Fruit fly (Drosophila melanogaster): ENCODE results near the gene CG5961.
A peak's percentile ranks its signal among the peaks of the same experiment; 100 is the strongest.
"Not testable (repeated sequence)": the region's sequence is repeated elsewhere in the genome, so short reads cannot be mapped to it uniquely, and the experiment has no call there.

The CG5961 gene

dm6 chr3R:12459879-12460522 is at the start of gene CG5961, which contains the start of gene Polr3C:
CG5961 (minus strand) TSS chr3R:12460294.
Polr3C (plus strand) TSS chr3R:12460414.
- peak; percentile 82 for TF ChIP-seq Mnt (GFP tag; optimal IDR thresholded peaks at IDR 0.05)
- peak; percentile 16 for TF ChIP-seq CG7101 (tag; optimal IDR thresholded peaks at IDR 0.05)
- peak; percentile 39 for TF ChIP-seq cic (GFP tag; optimal IDR thresholded peaks at IDR 0.05)
- peak; percentile 49 for TF ChIP-seq bab1 (GFP tag; optimal IDR thresholded peaks at IDR 0.05)
- no peak for TF ChIP-seq cnc (optimal IDR thresholded peaks at IDR 0.05)
- TF ChIP-seq Clk (GFP tag; optimal IDR thresholded peaks at IDR 0.05), result no peak
- TF ChIP-seq tj (GFP tag; optimal IDR thresholded peaks at IDR 0.05), result peak; percentile 85

dm6 chr3R:12508776-12509175 is 48.7 kb upstream of the CG5961 start, which contains the start of gene Hsp70Bc:
Hsp70Bc (plus strand) TSS chr3R:12509076.
- not testable (repeated sequence) for TF ChIP-seq CG5204, ovo, toe (GFP tag; optimal IDR thresholded peaks at IDR 0.05)

DNA sequence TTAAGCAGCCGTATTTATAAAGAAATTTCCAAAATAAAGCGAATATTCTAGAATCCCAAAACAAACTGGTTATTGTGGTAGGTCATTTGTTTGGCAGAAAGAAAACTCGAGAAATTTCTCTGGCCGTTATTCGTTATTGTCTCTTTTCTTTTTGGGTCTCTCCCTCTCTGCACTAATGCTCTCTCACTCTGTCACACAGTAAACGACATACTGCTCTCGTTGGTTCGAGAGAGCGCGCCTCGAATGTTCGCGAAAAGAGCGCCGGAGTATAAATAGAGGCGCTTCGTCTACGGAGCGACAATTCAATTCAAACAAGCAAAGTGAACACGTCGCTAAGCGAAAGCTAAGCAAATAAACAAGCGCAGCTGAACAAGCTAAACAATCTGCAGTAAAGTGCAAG is 45.4 kb upstream of the CG5961 start, which contains the start of gene Hsp70Bb:
Gene Hsp70Bb (plus strand): TSS at position 301 of the 400 bp plus-strand sequence.
- TF ChIP-seq CG5204 (GFP tag; optimal IDR thresholded peaks at IDR 0.05); CG14711 (tag; optimal IDR thresholded peaks at IDR 0.05); CG11617 (GFP tag; optimal IDR thresholded peaks at IDR 0.05): not testable (repeated sequence)

dm6 chr3R:12502210-12502609 is 42.1 kb upstream of the CG5961 start, which contains the start of gene Hsp70Bbb:
Hsp70Bbb (plus strand) TSS chr3R:12502510.
- not testable (repeated sequence) for TF ChIP-seq CG5204 (GFP tag; optimal IDR thresholded peaks at IDR 0.05); cnc (optimal IDR thresholded peaks at IDR 0.05); Mnt (GFP tag; optimal IDR thresholded peaks at IDR 0.05)

DNA sequence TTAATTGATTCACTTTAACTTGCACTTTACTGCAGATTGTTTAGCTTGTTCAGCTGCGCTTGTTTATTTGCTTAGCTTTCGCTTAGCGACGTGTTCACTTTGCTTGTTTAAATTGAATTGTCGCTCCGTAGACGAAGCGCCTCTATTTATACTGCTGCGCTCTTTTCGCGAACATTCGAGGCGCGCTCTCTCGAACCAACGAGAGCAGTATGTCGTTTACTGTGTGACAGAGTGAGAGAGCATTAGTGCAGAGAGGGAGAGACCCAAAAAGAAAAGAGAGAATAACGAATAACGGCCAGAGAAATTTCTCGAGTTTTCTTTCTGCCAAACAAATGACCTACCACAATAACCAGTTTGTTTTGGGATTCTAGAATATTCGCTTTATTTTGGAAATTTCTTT is 7.6 kb upstream of the CG5961 start, which contains the start of gene Hsp70Ba:
Gene Hsp70Ba (minus strand): TSS at position 102 of the 400 bp plus-strand sequence.
- not testable (repeated sequence) for TF ChIP-seq Hr96, toe, CG1620 (GFP tag; optimal IDR thresholded peaks at IDR 0.05)

dm6 chr3R:12465198-12465597 is 5.1 kb upstream of the CG5961 start, which contains the start of gene CG5608:
CG5608 (minus strand) TSS chr3R:12465298.
- not testable (repeated sequence) for TF ChIP-seq CG14711 (tag; optimal IDR thresholded peaks at IDR 0.05); kay (GFP tag; ENCODE audit: borderline replicate concordance); Crg-1 (GFP tag; optimal IDR thresholded peaks at IDR 0.05)

- peak; percentile 10 for TF ChIP-seq CG7101 (tag; optimal IDR thresholded peaks at IDR 0.05)
- peak; percentile 84 for TF ChIP-seq Mnt (GFP tag; optimal IDR thresholded peaks at IDR 0.05)
- no peak for TF ChIP-seq cic (GFP tag; optimal IDR thresholded peaks at IDR 0.05)
- TF ChIP-seq ovo (GFP tag; optimal IDR thresholded peaks at IDR 0.05), result no peak
- peak; percentile 64 for TF ChIP-seq bab1 (GFP tag; optimal IDR thresholded peaks at IDR 0.05)
These were observed 3.6 kb downstream of the CG5961 start, which contains the start of gene trus for dm6 chr3R:12456370-12456940. trus (plus strand) TSS chr3R:12456573.

dm6 chr3R:12454492-12454891 is 5.6 kb downstream of the CG5961 start:
- TF ChIP-seq cnc (optimal IDR thresholded peaks at IDR 0.05) (no peak), CG14711 (tag; optimal IDR thresholded peaks at IDR 0.05) (no peak), Mnt (GFP tag; optimal IDR thresholded peaks at IDR 0.05) (no peak), Hr96 (GFP tag; optimal IDR thresholded peaks at IDR 0.05) (no peak), CG7101 (tag; optimal IDR thresholded peaks at IDR 0.05) (no peak), CG12768 (GFP tag; optimal IDR thresholded peaks at IDR 0.05) (no peak), CG11617 (GFP tag; optimal IDR thresholded peaks at IDR 0.05) (no peak), ovo (GFP tag; optimal IDR thresholded peaks at IDR 0.05) (no peak), toe (GFP tag; optimal IDR thresholded peaks at IDR 0.05) (no peak), kay (GFP tag; ENCODE audit: borderline replicate concordance) (no peak), CG33017 (tag; optimal IDR thresholded peaks at IDR 0.05) (no peak), bab1 (GFP tag; optimal IDR thresholded peaks at IDR 0.05) (no peak), CG5204 (GFP tag; optimal IDR thresholded peaks at IDR 0.05) (no peak), cic (GFP tag; optimal IDR thresholded peaks at IDR 0.05) (no peak), Clk (GFP tag; optimal IDR thresholded peaks at IDR 0.05) (no peak)

Data from whole organism, adult.